Worm (Caenorhabditis elegans): ENCODE results near the gene btf-1.

DNA sequence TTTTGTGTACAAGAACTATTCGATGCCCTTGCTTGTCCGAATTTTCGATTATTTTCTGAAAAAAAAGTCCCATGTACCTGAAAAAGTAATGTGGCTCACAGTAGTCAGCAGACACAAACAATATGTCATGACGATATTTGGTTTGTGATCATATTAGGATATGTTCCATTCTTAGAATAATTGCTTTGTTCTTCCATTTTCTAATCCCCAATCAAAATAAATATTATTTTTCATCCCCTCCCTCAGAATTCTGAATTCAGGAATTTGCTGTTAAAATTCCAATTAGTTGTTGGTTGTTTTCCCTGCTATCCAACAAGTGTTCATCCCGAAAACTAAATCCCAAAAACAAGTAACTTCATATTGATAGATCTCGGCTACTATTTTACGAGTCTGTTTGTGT is 19.4 kb downstream of the btf-1 start:
- TF ChIP-seq zag-1 (tag; optimal IDR thresholded peaks at IDR 0.05): no peak
- no peak for TF ChIP-seq tra-1 (GFP tag; IDR thresholded peaks at IDR 0.05)
- no peak for TF ChIP-seq F37D6.2 (tag; optimal IDR thresholded peaks at IDR 0.05)
- no peak for TF ChIP-seq mdl-1 (tag; optimal IDR thresholded peaks at IDR 0.05)
- no peak for TF ChIP-seq cey-2 (tag; optimal IDR thresholded peaks at IDR 0.05; ENCODE audit: borderline replicate concordance, insufficient read depth)
- TF ChIP-seq aly-2 (tag; optimal IDR thresholded peaks at IDR 0.05): no peak
- TF ChIP-seq nhr-102 (tag; optimal IDR thresholded peaks at IDR 0.05): no peak
- no peak for TF ChIP-seq lsy-2 (tag; optimal IDR thresholded peaks at IDR 0.05)
- no peak for TF ChIP-seq nhr-28 (tag; optimal IDR thresholded peaks at IDR 0.05)

All from whole organism, L4 larva.